Worm (Caenorhabditis elegans) whole organism, L2 larva: Measurements from ENCODE around the gene T13C5.7.

ENCODE experiments used
- C34F6.9 ChIP-seq: fragments of 150-350 bp; optimal IDR thresholded peaks from 2 replicates; lab custom pipeline; 2014; ENCODE audit warnings: missing biosample characterization, missing genetic modification characterization
- F13H6.1 ChIP-seq: sonication (generic microtip); optimal IDR thresholded peaks from 2 replicates; lab custom pipeline; 2016; ENCODE audit warnings: missing genetic modification characterization, missing compliant biosample characterization
- Y55F3AM.14 ChIP-seq: fragments of 200-800 bp; sonication (Bioruptor generic); optimal IDR thresholded peaks from 2 replicates; lab custom pipeline; 2018; ENCODE audit warnings: mild to moderate bottlenecking, missing genetic modification characterization, missing compliant biosample characterization
- alr-1 ChIP-seq: fragments of 150-350 bp; optimal IDR thresholded peaks from 2 replicates; lab custom pipeline; 2014; ENCODE audit warnings: missing biosample characterization, missing genetic modification characterization
- aly-2 ChIP-seq: fragments of 150-350 bp; optimal IDR thresholded peaks from 2 replicates; lab custom pipeline; 2014; ENCODE audit warnings: missing biosample characterization, missing genetic modification characterization
- blmp-1 ChIP-seq: sonication (generic microtip); optimal IDR thresholded peaks from 2 replicates; lab custom pipeline; 2017; ENCODE audit warnings: missing genetic modification characterization, mild to moderate bottlenecking, missing compliant biosample characterization, antibody characterized with exemption, moderate library complexity; ENCODE audit not compliant: insufficient read depth
- crh-2 ChIP-seq: sonication (generic microtip); optimal IDR thresholded peaks from 2 replicates; lab custom pipeline; 2017; ENCODE audit warnings: missing biosample characterization, missing genetic modification characterization
- elt-1 ChIP-seq: fragments of 150-350 bp; optimal IDR thresholded peaks from 2 replicates; lab custom pipeline; 2014; ENCODE audit warnings: missing biosample characterization, missing genetic modification characterization
- fos-1 ChIP-seq: fragments of 150-350 bp; optimal IDR thresholded peaks from 2 replicates; lab custom pipeline; 2014; ENCODE audit warnings: missing biosample characterization, missing genetic modification characterization
- gmeb-1 ChIP-seq: fragments of 150-350 bp; optimal IDR thresholded peaks from 2 replicates; lab custom pipeline; 2014; ENCODE audit warnings: missing biosample characterization, missing genetic modification characterization
- lin-11 ChIP-seq: fragments of 150-350 bp; sonication (generic microtip); optimal IDR thresholded peaks from 2 replicates; lab custom pipeline; 2014; ENCODE audit warnings: missing biosample characterization, missing genetic modification characterization, inconsistent platforms, mixed read lengths
- lsy-2 ChIP-seq, 2 experiments: fragments of 150-350 bp in 1 of 2; sonication (generic microtip) in 1 of 2; optimal IDR thresholded peaks; 2 replicates each; lab custom pipeline; 2014 to 2017; ENCODE audit warnings: missing biosample characterization in 2 of 2, missing genetic modification characterization in 2 of 2
- mab-5 ChIP-seq: fragments of 150-350 bp; optimal IDR thresholded peaks from 2 replicates; lab custom pipeline; 2014; ENCODE audit warnings: missing biosample characterization, missing genetic modification characterization
- mbf-1 ChIP-seq: sonication (generic microtip); optimal IDR thresholded peaks from 2 replicates; lab custom pipeline; 2017; ENCODE audit warnings: missing biosample characterization, missing genetic modification characterization
- nhr-10 ChIP-seq: sonication (generic microtip); optimal IDR thresholded peaks from 2 replicates; lab custom pipeline; 2017; ENCODE audit warnings: missing biosample characterization, missing genetic modification characterization
- nhr-11 ChIP-seq: fragments of 150-350 bp; optimal IDR thresholded peaks from 2 replicates; lab custom pipeline; 2014; ENCODE audit warnings: missing biosample characterization, missing genetic modification characterization
- nhr-12 ChIP-seq: fragments of 150-350 bp; optimal IDR thresholded peaks from 2 replicates; lab custom pipeline; 2014; ENCODE audit warnings: missing biosample characterization, missing genetic modification characterization
- nhr-129 ChIP-seq: fragments of 150-350 bp; optimal IDR thresholded peaks from 2 replicates; lab custom pipeline; 2014; ENCODE audit warnings: missing biosample characterization, missing genetic modification characterization
- nhr-21 ChIP-seq: fragments of 150-350 bp; optimal IDR thresholded peaks from 2 replicates; lab custom pipeline; 2014; ENCODE audit warnings: missing biosample characterization, missing genetic modification characterization
- nhr-23 ChIP-seq: fragments of 150-350 bp; optimal IDR thresholded peaks from 2 replicates; lab custom pipeline; 2014; ENCODE audit warnings: missing biosample characterization, missing genetic modification reagents, missing genetic modification characterization
- nhr-237 ChIP-seq: fragments of 150-350 bp; optimal IDR thresholded peaks from 2 replicates; lab custom pipeline; 2014; ENCODE audit warnings: missing biosample characterization, missing genetic modification characterization
- nhr-25 ChIP-seq: fragments of 150-350 bp; sonication (generic microtip); optimal IDR thresholded peaks from 3 replicates; lab custom pipeline; 2014; ENCODE audit warnings: missing biosample characterization, missing genetic modification characterization
- peb-1 ChIP-seq: fragments of 150-350 bp; optimal IDR thresholded peaks from 2 replicates; lab custom pipeline; 2014; ENCODE audit warnings: missing biosample characterization, missing genetic modification characterization
- sem-4 ChIP-seq: fragments of 150-350 bp; optimal IDR thresholded peaks from 2 replicates; lab custom pipeline; 2014; ENCODE audit warnings: missing biosample characterization, missing genetic modification reagents, missing genetic modification characterization
- skn-1 ChIP-seq: sonication (generic microtip); optimal IDR thresholded peaks from 2 replicates; lab custom pipeline; 2017; ENCODE audit warnings: missing biosample characterization, missing genetic modification characterization
- sma-3 ChIP-seq: sonication (generic microtip); optimal IDR thresholded peaks from 2 replicates; lab custom pipeline; 2016; ENCODE audit warnings: missing genetic modification reagents, missing genetic modification characterization, missing compliant biosample characterization
- sma-9 ChIP-seq, 2 experiments: fragments of 150-350 bp in 1 of 2; sonication (generic microtip) in 1 of 2; optimal IDR thresholded peaks; 2 replicates each; lab custom pipeline; 2014 to 2016; ENCODE audit warnings: missing genetic modification characterization in 2 of 2, mild to moderate bottlenecking in 1 of 2, missing biosample characterization in 1 of 2, missing compliant biosample characterization in 1 of 2, missing genetic modification reagents in 1 of 2, moderate library complexity in 1 of 2
- snpc-4 ChIP-seq: fragments of 150-350 bp; optimal IDR thresholded peaks from 2 replicates; lab custom pipeline; 2014; ENCODE audit warnings: missing biosample characterization, missing genetic modification characterization
- unc-39 ChIP-seq: fragments of 150-350 bp; optimal IDR thresholded peaks from 2 replicates; lab custom pipeline; 2014; ENCODE audit warnings: missing biosample characterization, missing genetic modification characterization
- unc-55 ChIP-seq: fragments of 150-350 bp; sonication (generic microtip); optimal IDR thresholded peaks from 3 replicates; lab custom pipeline; 2014; ENCODE audit warnings: missing biosample characterization, missing genetic modification reagents, missing genetic modification characterization
- zag-1 ChIP-seq: fragments of 150-350 bp; optimal IDR thresholded peaks from 2 replicates; lab custom pipeline; 2014; ENCODE audit warnings: missing biosample characterization, missing genetic modification characterization
- ztf-1 ChIP-seq: fragments of 200-800 bp; sonication (Bioruptor generic); conservative IDR thresholded peaks from 2 replicates; pipeline ENCODE4 v1.3.6; 2022; ENCODE audit warnings: missing genetic modification characterization, missing compliant biosample characterization
- ztf-11 ChIP-seq: sonication (generic microtip); optimal IDR thresholded peaks from 2 replicates; lab custom pipeline; 2017; ENCODE audit warnings: missing biosample characterization, missing genetic modification characterization
- ztf-4 ChIP-seq: fragments of 150-350 bp; optimal IDR thresholded peaks from 2 replicates; lab custom pipeline; 2014; ENCODE audit warnings: missing biosample characterization, missing genetic modification characterization

The T13C5.7 gene

ce11 chrX:6177944-6178566 is 2.3 kb upstream of the T13C5.7 start, which contains the start of the genes T25B2.4 and T13C5.3:
TSS of gene T25B2.4 (plus strand) at chrX:6178244.
TSS of gene T13C5.3 (plus strand) at chrX:6178516.
- TF ChIP-seq aly-2 (tag; lab: Kevin White, UChicago) (no peak), F13H6.1 (no peak), nhr-10 (tag; lab: Kevin White, UChicago) (no peak), zag-1 (tag; lab: Kevin White, UChicago) (no peak), ztf-4 (tag; lab: Kevin White, UChicago) (no peak), C34F6.9 (tag; lab: Kevin White, UChicago) (no peak), nhr-25 (no peak), blmp-1 (no peak), lsy-2 (tag; optimal IDR thresholded peaks at IDR 0.05; lab: Kevin White, UChicago) (no peak), unc-39 (tag; lab: Kevin White, UChicago) (no peak), mbf-1 (no peak), mab-5 (no peak), sma-3 (no peak), elt-1 (tag; lab: Kevin White, UChicago) (no peak), fos-1 (tag; lab: Kevin White, UChicago) (no peak), ztf-1 (GFP tag; lab: Robert Waterston, UW) (no peak), nhr-23 (tag; lab: Kevin White, UChicago) (no peak), unc-55 (GFP tag; lab: Kevin White, UChicago) (no peak), crh-2 (tag; lab: Kevin White, UChicago) (no peak), skn-1 (no peak)

- peak; percentile 69 for TF ChIP-seq nhr-21 (tag; lab: Kevin White, UChicago)
- TF ChIP-seq blmp-1, result peak; percentile 46
- no peak for TF ChIP-seq nhr-12 (tag; lab: Kevin White, UChicago)
- TF ChIP-seq, all 48 proteins: peak for 2
These were observed 1.4 kb upstream of the T13C5.7 start for ce11 chrX:6178989-6179388.

ce11 chrX:6184709-6185108 is 4.3 kb downstream of the T13C5.7 start, which contains the start of gene T13C5.2:
TSS of gene T13C5.2 (plus strand) at chrX:6185009.
- TF ChIP-seq nhr-237 (no peak), sma-9 (GFP tag; optimal IDR thresholded peaks at IDR 0.05; lab: Kevin White, UChicago) (no peak), sma-9 (tag; optimal IDR thresholded peaks at IDR 0.05; lab: Kevin White, UChicago) (no peak), fos-1 (tag; lab: Kevin White, UChicago) (no peak), elt-1 (tag; lab: Kevin White, UChicago) (no peak), alr-1 (no peak), ztf-11 (tag; lab: Kevin White, UChicago) (no peak), crh-2 (tag; lab: Kevin White, UChicago) (no peak), nhr-11 (tag; lab: Kevin White, UChicago) (no peak), gmeb-1 (no peak), mbf-1 (no peak), nhr-21 (tag; lab: Kevin White, UChicago) (no peak), C34F6.9 (tag; lab: Kevin White, UChicago) (no peak), lsy-2 (tag; optimal IDR thresholded peaks at IDR 0.05; lab: Kevin White, UChicago) (no peak), sem-4 (tag; lab: Kevin White, UChicago) (no peak), mab-5 (no peak)

- no peak for TF ChIP-seq C34F6.9 (tag; lab: Kevin White, UChicago)
- no peak for TF ChIP-seq snpc-4
- TF ChIP-seq nhr-21 (tag; lab: Kevin White, UChicago), result no peak
- no peak for TF ChIP-seq nhr-11 (tag; lab: Kevin White, UChicago)
- no peak for TF ChIP-seq nhr-129 (tag; lab: Kevin White, UChicago)
- TF ChIP-seq mab-5, result no peak
These were observed 7.5 kb downstream of the T13C5.7 start, which contains the start of gene T13C5.10 for ce11 chrX:6187848-6188247. TSS of gene T13C5.10 (plus strand) at chrX:6188148.

- no peak for TF ChIP-seq sma-3
- TF ChIP-seq nhr-25, result no peak
- no peak for TF ChIP-seq lin-11 (tag; lab: Kevin White, UChicago)
- TF ChIP-seq ztf-11 (tag; lab: Kevin White, UChicago), result no peak
- no peak for TF ChIP-seq peb-1 (tag; lab: Kevin White, UChicago)
- TF ChIP-seq nhr-237, result no peak
- TF ChIP-seq nhr-10 (tag; lab: Kevin White, UChicago), result no peak
- TF ChIP-seq Y55F3AM.14 (GFP tag; lab: Kevin White, UChicago), result no peak
- no peak for TF ChIP-seq nhr-21 (tag; lab: Kevin White, UChicago)
These were observed 9.6 kb downstream of the T13C5.7 start, which contains the start of gene T13C5.9 for ce11 chrX:6189955-6190354. TSS of gene T13C5.9 (plus strand) at chrX:6190255.
